Fruit fly (Drosophila melanogaster) ovary, adult (tissue): Measurements from ENCODE around the gene CG15625.

Experiments used
- CG17801 ChIP-seq: fragments of 200-800 bp; optimal IDR thresholded peaks from 2 replicates; lab custom pipeline; 2019; ENCODE audit warnings: missing biosample characterization, mild to moderate bottlenecking, missing genetic modification characterization, moderate library complexity; ENCODE audit not compliant: partially characterized antibody

Gene CG15625

dm6 chr2L:4887382-4888219 lies 2.2 kb upstream of the CG15625 start:
- peak; percentile 12 for TF ChIP-seq CG17801

DNA sequence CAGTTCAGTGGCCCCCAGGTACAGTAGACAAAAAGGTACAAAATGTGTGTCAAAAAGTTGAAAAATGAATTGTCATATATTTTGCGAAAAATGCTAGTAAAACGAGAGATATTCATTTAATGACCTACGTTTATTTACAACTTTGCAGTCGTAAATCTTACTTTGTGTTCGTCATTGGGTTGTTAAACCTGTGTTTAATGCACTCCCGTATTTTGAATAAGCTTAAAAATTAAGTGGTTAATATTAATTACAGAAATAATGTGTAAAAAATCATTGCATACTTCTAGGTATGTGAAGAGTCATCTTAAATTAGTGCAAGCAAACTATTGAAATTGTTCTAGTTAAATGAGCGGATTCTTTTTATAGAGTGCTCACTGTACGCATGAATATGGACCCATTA lies 1.3 kb upstream of the CG15625 start:
- no peak for TF ChIP-seq CG17801

DNA sequence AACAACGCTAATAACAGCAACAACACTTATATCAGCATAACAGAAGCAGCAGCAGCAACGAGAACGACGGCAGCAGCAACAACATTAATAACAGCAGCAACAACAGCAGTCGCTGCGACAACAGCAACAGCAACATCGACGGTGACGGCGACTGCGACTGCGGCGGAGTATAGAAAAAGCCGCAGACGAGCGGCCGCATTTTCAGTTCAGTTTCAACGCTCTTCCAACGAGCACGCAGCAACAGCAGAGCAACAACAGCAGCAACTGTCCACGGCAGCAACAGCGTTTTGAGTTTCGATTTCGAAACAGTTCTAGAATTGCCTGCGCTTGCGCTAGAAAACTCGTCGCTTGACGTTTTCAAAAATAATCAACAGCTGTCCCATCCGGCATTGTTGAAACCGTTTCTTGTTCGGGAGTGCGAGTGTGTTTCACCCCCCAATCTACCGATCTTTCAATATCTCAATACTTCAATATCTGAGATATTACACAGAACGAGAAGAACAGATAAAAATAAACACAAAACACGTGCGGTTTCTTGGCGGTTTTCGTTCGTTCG lies 2.2 kb downstream of the CG15625 start, which contains the start of gene CG3036:
Gene CG3036 (plus strand): TSS at position 199 of the 556 bp plus-strand sequence.
- TF ChIP-seq CG17801: peak; percentile 39

dm6 chr2L:4893612-4894011 lies 3.8 kb downstream of the CG15625 start:
- no peak for TF ChIP-seq CG17801

DNA sequence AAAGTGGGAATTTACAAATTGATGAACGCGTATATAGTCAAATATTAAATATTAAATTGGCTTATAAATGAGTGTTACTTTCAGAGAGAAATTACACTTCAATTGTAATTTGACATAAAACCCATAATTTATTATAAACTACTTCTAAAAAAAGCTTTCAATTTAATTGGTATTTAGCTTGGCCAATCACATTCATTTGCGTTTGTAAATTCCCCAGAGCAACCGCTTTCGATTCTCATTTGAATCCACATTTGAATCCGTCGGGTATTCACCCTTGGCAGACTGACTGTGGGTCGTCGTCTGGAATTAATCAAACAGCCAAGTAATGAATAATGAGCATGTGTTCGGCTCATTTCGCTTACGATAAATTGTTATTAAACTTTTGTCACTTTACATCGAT lies 6.1 kb downstream of the CG15625 start:
- no peak for TF ChIP-seq CG17801

dm6 chr2L:4896484-4897205 lies 6.8 kb downstream of the CG15625 start:
- no peak for TF ChIP-seq CG17801

DNA sequence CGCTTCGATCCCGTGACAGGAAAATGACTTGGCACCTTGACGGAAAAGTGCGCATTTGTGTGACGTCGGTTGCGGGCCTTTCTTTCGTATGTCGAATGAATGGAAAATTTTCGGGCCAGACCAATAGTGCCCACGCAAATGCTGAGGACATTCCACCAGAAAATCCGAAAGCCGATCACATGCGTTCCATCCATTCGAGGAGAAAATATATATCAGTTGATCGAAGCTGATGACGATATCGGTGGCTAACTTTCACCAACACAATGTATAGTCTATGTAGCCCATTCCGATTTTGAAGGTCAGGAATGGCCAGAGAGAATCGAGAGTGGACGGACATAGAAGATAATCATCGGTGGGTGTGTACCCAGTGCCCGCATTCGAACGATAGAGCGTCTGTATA lies 8.4 kb downstream of the CG15625 start:
- no peak for TF ChIP-seq CG17801

DNA sequence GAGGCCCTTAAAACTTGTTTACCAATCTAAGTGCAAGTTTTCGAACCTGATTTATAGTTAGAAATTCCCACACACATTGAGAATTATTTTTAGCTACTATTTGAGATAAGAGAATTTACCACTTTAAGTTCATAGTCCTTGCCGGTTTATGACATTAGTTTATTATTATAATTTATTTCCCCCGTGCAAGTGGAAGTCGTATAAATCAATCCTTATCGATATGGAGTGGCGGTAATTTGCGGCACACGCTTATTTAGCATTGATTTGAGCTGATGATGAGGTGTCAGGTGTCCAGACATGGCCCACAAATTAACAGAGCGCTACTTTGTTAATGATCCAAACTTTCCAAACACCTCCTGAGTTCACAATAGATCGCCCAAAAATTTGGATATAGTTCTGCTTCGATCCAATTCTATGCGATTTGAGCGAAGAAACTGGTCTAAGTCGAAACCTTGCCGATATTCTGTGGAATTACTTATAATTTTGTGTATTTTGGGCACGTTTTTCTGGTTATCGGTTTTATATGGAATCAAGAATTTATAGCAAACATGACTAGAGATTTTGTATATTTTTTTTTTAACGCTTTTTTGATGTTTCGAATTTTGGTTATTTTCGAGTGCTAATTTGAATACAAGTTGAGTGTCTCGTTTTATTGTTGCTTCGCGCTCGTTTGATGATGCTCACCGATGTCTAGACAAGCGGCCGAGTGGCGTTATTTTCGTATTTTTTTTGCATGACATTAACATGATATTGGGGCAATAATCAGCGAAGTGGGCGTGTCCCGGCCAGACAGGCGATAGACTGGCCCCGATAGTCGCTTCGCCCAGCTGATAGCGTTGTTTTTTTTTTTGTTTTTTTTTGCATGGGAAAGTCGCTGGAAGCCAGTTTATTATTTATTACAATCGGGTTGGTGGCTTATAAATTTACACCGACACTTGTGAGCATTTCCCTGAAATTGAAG lies 10.1 kb downstream of the CG15625 start:
- TF ChIP-seq CG17801: no peak

- TF ChIP-seq CG17801: no peak
These were observed 14.0 kb downstream of the CG15625 start for dm6 chr2L:4903838-4904237.

dm6 chr2L:4905365-4906280 lies 15.8 kb downstream of the CG15625 start:
- TF ChIP-seq CG17801: no peak

DNA sequence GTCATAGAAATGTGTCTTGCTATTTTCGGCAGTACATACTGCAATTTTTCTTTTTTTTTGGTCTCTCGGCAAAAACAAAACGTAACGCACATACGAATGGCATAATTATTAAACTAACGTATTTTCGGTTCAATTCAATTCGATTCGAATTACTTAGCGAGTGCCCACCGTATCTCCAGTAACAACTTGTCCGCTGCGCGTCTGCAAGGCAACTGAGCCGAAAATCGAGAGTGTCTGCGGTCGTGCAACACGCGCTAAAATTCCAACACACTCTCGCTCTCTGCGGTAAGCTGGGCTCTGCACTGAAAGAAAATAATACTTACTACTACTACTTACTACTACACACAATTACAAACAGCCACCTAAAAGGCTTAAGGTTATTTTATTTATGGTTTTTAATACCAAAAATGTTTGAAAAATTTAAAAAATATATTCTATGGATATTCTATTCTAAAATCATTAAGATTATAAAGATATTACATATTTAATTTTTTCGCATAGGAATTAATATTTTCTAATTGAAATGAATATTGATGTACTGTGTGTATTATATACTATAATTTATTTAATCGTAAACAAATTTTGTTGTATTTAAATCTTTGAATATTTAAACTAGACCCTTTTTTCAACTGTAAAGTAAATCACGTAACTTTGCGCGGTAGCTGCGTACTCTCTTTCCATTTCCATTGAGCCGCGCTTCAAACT lies 16.9 kb downstream of the CG15625 start, which contains the start of gene snsl:
Gene snsl (minus strand): TSS at position 217 of the 705 bp plus-strand sequence.
- peak; percentile 64 for TF ChIP-seq CG17801

DNA sequence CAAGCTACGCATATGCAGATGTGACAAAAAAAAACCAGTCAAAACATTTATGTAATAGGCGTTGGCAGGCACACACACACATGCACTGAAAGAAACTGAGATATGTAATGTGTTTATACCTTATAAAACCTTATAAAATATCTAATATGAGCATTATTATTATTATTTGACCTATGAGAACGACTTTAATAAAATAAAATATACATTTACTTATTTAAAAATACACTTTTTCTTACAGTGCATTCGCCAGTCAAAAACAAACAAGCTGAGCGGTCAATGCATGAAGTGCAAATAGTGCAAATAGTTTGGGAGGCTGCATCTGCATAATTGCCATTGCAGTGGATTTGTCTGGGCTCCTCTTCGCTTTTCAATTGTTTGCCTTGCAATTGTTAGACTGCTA lies 18.2 kb downstream of the CG15625 start:
- TF ChIP-seq CG17801: peak; percentile 79

DNA sequence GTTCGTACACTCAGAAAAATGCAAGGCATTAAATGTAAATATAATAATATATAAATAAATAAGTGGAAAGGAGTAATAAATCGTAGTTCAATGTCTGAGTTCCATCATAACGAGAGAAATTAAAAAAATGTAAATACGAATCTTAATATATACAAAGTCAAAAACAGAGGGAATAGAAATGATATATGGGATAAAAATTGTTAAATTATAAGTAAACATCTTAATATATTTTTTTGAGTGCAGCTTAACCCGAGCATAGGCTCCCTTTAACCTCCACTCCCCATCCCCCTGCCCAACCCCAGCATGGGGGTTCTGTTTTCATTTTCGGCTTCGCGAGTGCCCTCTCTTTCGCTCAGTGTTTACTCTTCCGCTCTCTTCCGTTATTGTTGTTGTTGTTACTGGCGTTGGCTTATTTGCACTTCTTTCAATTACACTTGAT lies 25.9 kb downstream of the CG15625 start:
- peak; percentile 99 for TF ChIP-seq CG17801

DNA sequence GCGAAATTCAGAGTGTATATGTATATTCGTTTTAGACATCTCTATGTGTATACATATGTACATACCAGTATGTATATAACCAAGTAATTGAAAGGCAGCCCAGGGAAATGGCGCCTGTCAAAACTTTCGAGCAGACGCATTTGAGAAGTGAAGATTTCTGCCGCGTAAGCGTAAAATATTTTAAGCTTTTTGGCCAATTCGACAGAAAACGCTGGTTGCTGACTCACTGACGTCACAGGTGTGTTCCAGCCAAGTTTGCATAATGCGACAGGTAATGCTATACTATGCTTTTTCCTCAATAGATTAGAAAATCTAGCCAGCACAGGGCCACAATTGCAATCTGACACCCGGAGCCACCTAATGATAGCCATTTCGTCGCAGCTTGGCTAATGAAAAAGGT lies 26.9 kb downstream of the CG15625 start:
- TF ChIP-seq CG17801: no peak
